Worm (Caenorhabditis elegans): ENCODE measurements around the gene F44G4.1.

The F44G4.1 gene

DNA sequence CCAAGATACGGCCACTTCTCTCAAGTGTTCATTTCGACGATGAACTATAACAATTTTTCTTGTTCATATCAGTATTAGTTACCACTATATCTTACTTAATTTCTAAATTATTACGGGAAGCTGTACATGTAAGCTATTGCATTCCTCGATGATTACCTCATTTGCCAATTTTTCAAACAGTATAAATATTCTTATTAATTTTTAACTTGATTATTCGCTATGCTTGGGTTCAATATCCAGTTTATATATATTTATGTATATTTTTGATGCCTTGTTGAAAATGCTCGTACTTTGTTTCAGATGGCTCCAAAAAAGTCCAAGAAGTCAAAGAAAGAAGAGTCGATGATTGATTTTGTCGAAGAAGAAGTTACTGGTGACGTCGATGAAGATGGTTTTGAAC is at the start of gene F44G4.1:
F44G4.1 (plus strand) TSS at position 301 of the 400 bp plus-strand sequence.
- TF ChIP-seq ets-7 (tag; optimal IDR thresholded peaks at IDR 0.05) (no peak), ceh-13 (GFP tag; optimal IDR thresholded peaks at IDR 0.05) (no peak), B0310.2 (tag; optimal IDR thresholded peaks at IDR 0.05) (no peak), ama-1 (optimal IDR thresholded peaks at IDR 0.05) (no peak), aly-1 (tag; optimal IDR thresholded peaks at IDR 0.05) (no peak), hnd-1 (tag; optimal IDR thresholded peaks at IDR 0.05) (no peak), hmbx-1 (tag; optimal IDR thresholded peaks at IDR 0.05) (no peak), sea-1 (GFP tag; conservative IDR thresholded peaks at IDR 0.05) (no peak), tra-4 (tag; optimal IDR thresholded peaks at IDR 0.05) (no peak), tbx-11 (GFP tag; IDR thresholded peaks at IDR 0.05) (no peak), tbx-37 (GFP tag; conservative IDR thresholded peaks at IDR 0.05) (no peak), scrt-1 (GFP tag; IDR thresholded peaks at IDR 0.05) (no peak), flt-1 (GFP tag; IDR thresholded peaks at IDR 0.05) (no peak), F13C5.2 (tag; optimal IDR thresholded peaks at IDR 0.05) (no peak), ceh-36 (tag; optimal IDR thresholded peaks at IDR 0.05) (no peak), hmg-4 (GFP tag; optimal IDR thresholded peaks at IDR 0.05) (no peak), pes-1 (GFP tag; IDR thresholded peaks at IDR 0.05) (no peak)

DNA sequence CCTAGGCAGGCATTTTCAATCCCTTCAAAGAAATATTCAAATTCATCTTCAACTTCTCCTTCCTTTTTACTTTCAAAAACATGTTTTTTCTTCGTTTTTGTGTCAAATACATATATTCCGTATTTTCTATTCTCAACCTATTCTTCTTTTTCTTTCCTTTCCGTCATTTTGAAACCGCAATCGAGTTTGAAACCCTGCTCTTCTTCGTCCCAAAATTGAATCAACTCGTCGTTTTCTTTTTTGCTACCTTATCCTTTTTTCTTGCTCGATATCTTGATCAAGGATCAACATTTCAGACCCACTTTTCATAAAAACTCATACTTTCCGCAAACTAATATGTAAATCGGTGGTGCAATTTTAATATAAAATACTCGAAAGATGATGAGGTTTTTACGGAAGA is 49.3 kb upstream of the F44G4.1 start:
- TF ChIP-seq aly-1 (tag; optimal IDR thresholded peaks at IDR 0.05) = no peak
- TF ChIP-seq ceh-36 (tag; optimal IDR thresholded peaks at IDR 0.05) = no peak
- TF ChIP-seq flt-1 (GFP tag; IDR thresholded peaks at IDR 0.05) = no peak

- TF ChIP-seq hnd-1 (tag; optimal IDR thresholded peaks at IDR 0.05) (no peak), ets-7 (tag; optimal IDR thresholded peaks at IDR 0.05) (no peak), ceh-13 (GFP tag; optimal IDR thresholded peaks at IDR 0.05) (no peak), B0310.2 (tag; optimal IDR thresholded peaks at IDR 0.05) (no peak), sea-1 (GFP tag; conservative IDR thresholded peaks at IDR 0.05) (no peak)
These were observed 47.0 kb upstream of the F44G4.1 start, which contains the start of gene cutl-15 for ce11 chrII:8947391-8947790. Gene cutl-15, minus strand, starts transcription at chrII:8947688.

ce11 chrII:8948640-8949039 is 45.8 kb upstream of the F44G4.1 start:
- TF ChIP-seq ceh-36 (tag; optimal IDR thresholded peaks at IDR 0.05) = no peak
- no peak for TF ChIP-seq B0310.2 (tag; optimal IDR thresholded peaks at IDR 0.05)
- TF ChIP-seq hmg-4 (GFP tag; optimal IDR thresholded peaks at IDR 0.05) = no peak
- no peak for TF ChIP-seq tra-4 (tag; optimal IDR thresholded peaks at IDR 0.05)
- TF ChIP-seq ceh-13 (GFP tag; optimal IDR thresholded peaks at IDR 0.05) = no peak
- no peak for TF ChIP-seq tbx-37 (GFP tag; conservative IDR thresholded peaks at IDR 0.05)
- TF ChIP-seq ama-1 (optimal IDR thresholded peaks at IDR 0.05) = no peak
- TF ChIP-seq hnd-1 (tag; optimal IDR thresholded peaks at IDR 0.05) = no peak
- no peak for TF ChIP-seq aly-1 (tag; optimal IDR thresholded peaks at IDR 0.05)
- no peak for TF ChIP-seq F13C5.2 (tag; optimal IDR thresholded peaks at IDR 0.05)
- TF ChIP-seq ets-7 (tag; optimal IDR thresholded peaks at IDR 0.05) = no peak
- TF ChIP-seq tbx-11 (GFP tag; IDR thresholded peaks at IDR 0.05) = no peak
- no peak for TF ChIP-seq hmbx-1 (tag; optimal IDR thresholded peaks at IDR 0.05)
- no peak for TF ChIP-seq pes-1 (GFP tag; IDR thresholded peaks at IDR 0.05)
- no peak for TF ChIP-seq sea-1 (GFP tag; conservative IDR thresholded peaks at IDR 0.05)
- no peak for TF ChIP-seq scrt-1 (GFP tag; IDR thresholded peaks at IDR 0.05)
- no peak for TF ChIP-seq flt-1 (GFP tag; IDR thresholded peaks at IDR 0.05)

DNA sequence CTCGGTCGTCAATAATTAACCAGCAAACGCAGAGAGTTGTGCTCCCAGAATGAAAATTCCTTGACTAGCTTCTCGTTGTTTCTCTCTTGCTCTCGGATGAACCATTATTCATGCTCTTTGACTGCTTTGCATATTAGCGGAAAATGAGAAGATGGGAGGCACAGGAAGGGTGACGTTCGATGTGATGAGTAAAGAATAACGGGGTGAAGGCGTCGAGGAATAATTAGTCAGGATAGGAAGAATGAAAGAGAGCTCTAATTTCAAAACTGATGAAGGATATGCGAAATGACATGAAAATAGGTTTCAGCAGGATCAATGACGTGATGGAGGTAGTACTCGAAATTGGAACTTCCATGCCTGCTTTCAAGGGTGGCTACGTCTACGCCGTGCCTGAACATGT is 43.2 kb upstream of the F44G4.1 start:
- TF ChIP-seq tra-4 (tag; optimal IDR thresholded peaks at IDR 0.05) (no peak), flt-1 (GFP tag; IDR thresholded peaks at IDR 0.05) (no peak), ceh-13 (GFP tag; optimal IDR thresholded peaks at IDR 0.05) (no peak), ceh-36 (tag; optimal IDR thresholded peaks at IDR 0.05) (no peak), hmg-4 (GFP tag; optimal IDR thresholded peaks at IDR 0.05) (no peak), F13C5.2 (tag; optimal IDR thresholded peaks at IDR 0.05) (no peak), ama-1 (optimal IDR thresholded peaks at IDR 0.05) (no peak), sea-1 (GFP tag; conservative IDR thresholded peaks at IDR 0.05) (no peak), hnd-1 (tag; optimal IDR thresholded peaks at IDR 0.05) (no peak), tbx-37 (GFP tag; conservative IDR thresholded peaks at IDR 0.05) (no peak), aly-1 (tag; optimal IDR thresholded peaks at IDR 0.05) (no peak), pes-1 (GFP tag; IDR thresholded peaks at IDR 0.05) (no peak), hmbx-1 (tag; optimal IDR thresholded peaks at IDR 0.05) (no peak), tbx-11 (GFP tag; IDR thresholded peaks at IDR 0.05) (no peak), ets-7 (tag; optimal IDR thresholded peaks at IDR 0.05) (no peak), B0310.2 (tag; optimal IDR thresholded peaks at IDR 0.05) (no peak)

DNA sequence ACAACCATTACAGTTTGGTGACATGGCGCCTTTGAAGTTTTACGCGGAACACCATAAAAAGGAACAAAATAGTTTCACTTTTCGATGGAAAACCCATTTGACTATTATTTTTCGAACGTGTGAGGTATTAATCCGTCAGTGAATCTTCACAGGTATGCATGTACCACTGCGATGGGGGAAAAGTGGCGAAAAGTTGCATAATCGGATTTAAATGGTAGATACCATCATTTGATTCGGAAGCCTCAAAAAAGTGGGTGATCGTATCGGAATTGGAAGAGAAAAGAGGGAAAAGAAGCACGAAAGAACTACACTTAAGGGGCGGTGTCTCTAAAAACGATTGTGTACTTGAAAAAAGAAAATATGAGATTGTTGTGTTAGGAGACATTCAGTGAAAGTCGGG is 40.7 kb upstream of the F44G4.1 start:
- no peak for TF ChIP-seq pes-1 (GFP tag; IDR thresholded peaks at IDR 0.05)
- no peak for TF ChIP-seq ceh-13 (GFP tag; optimal IDR thresholded peaks at IDR 0.05)
- TF ChIP-seq hmbx-1 (tag; optimal IDR thresholded peaks at IDR 0.05) = no peak
- TF ChIP-seq tbx-11 (GFP tag; IDR thresholded peaks at IDR 0.05) = no peak
- TF ChIP-seq scrt-1 (GFP tag; IDR thresholded peaks at IDR 0.05) = no peak
- TF ChIP-seq ceh-36 (tag; optimal IDR thresholded peaks at IDR 0.05) = no peak
- TF ChIP-seq B0310.2 (tag; optimal IDR thresholded peaks at IDR 0.05) = no peak
- no peak for TF ChIP-seq aly-1 (tag; optimal IDR thresholded peaks at IDR 0.05)
- TF ChIP-seq ets-7 (tag; optimal IDR thresholded peaks at IDR 0.05) = no peak
- no peak for TF ChIP-seq F13C5.2 (tag; optimal IDR thresholded peaks at IDR 0.05)
- no peak for TF ChIP-seq ama-1 (optimal IDR thresholded peaks at IDR 0.05)
- TF ChIP-seq flt-1 (GFP tag; IDR thresholded peaks at IDR 0.05) = no peak
- no peak for TF ChIP-seq tbx-37 (GFP tag; conservative IDR thresholded peaks at IDR 0.05)
- TF ChIP-seq hnd-1 (tag; optimal IDR thresholded peaks at IDR 0.05) = no peak

DNA sequence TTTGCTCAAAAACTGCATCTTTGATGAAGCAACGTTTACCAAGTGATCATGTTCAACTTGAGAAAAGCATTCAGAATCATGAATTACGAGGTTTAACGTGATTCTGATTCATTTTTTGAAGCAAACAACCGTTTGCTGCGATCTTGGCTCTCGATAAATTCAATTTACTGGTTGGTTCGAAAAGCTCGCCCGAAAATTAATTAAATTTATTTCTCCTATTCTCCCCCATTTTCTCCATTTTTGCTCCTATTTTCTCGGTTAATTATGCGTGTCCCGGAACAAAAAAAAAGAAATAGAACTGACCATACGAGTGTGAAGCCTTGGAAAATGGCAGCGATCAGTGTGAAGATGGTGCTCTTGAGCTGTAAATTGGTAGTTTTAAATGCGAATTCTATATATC is 37.5 kb upstream of the F44G4.1 start:
- no peak for TF ChIP-seq tbx-37 (GFP tag; conservative IDR thresholded peaks at IDR 0.05)
- no peak for TF ChIP-seq tbx-11 (GFP tag; IDR thresholded peaks at IDR 0.05)
- TF ChIP-seq sea-1 (GFP tag; conservative IDR thresholded peaks at IDR 0.05) = no peak
- no peak for TF ChIP-seq F13C5.2 (tag; optimal IDR thresholded peaks at IDR 0.05)
- no peak for TF ChIP-seq tra-4 (tag; optimal IDR thresholded peaks at IDR 0.05)
- TF ChIP-seq scrt-1 (GFP tag; IDR thresholded peaks at IDR 0.05) = no peak
- no peak for TF ChIP-seq aly-1 (tag; optimal IDR thresholded peaks at IDR 0.05)
- no peak for TF ChIP-seq hmbx-1 (tag; optimal IDR thresholded peaks at IDR 0.05)
- TF ChIP-seq hnd-1 (tag; optimal IDR thresholded peaks at IDR 0.05) = no peak
- no peak for TF ChIP-seq ets-7 (tag; optimal IDR thresholded peaks at IDR 0.05)
- no peak for TF ChIP-seq hmg-4 (GFP tag; optimal IDR thresholded peaks at IDR 0.05)
- no peak for TF ChIP-seq ama-1 (optimal IDR thresholded peaks at IDR 0.05)
- TF ChIP-seq flt-1 (GFP tag; IDR thresholded peaks at IDR 0.05) = no peak
- TF ChIP-seq pes-1 (GFP tag; IDR thresholded peaks at IDR 0.05) = no peak
- no peak for TF ChIP-seq ceh-13 (GFP tag; optimal IDR thresholded peaks at IDR 0.05)
- TF ChIP-seq ceh-36 (tag; optimal IDR thresholded peaks at IDR 0.05) = no peak
- no peak for TF ChIP-seq B0310.2 (tag; optimal IDR thresholded peaks at IDR 0.05)

Data from whole organism, early embryonic.